Fruit fly (Drosophila melanogaster): Measurements from ENCODE around the gene Lip4.

The Lip4 gene

DNA sequence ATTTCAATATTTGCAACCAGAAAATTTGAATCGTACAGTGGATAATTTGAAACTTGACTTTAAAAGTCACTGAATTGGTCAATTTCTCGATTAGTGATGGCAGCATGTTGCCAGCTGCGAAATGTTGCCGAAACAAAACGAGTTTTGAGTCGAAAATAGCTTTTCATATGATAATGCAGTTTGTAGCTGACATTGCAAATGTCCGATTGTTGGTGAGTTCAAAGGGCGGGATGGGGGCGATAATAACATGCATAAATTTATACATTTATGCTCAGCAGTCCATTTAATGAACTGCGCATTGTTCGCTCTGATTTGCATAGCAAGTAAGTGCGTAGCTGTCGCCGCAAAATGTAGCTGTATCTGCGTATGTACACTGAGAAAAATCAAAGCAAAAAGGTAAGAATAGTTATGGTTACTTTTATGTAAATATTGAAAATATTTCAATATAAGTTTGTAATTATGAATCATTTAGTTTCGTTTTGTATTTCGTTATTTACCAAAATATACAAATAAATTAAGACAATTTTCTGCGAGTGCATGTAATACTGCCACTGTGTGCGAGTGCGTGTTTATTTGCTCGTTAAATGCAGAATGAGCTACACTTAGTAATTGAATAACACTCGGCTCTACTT lies at the start of gene Lip4:
Lip4 (plus strand) TSS at position 620 of the 632 bp plus-strand sequence.
- TF ChIP-seq CG17806 (tag; optimal IDR thresholded peaks at IDR 0.05) (peak; percentile 71), Snoo (tag; optimal IDR thresholded peaks at IDR 0.05) (peak; percentile 42), CG15710 (tag; optimal IDR thresholded peaks at IDR 0.05) (peak; percentile 75), rn (GFP tag; IDR thresholded peaks at IDR 0.05) (0 out of 2 replicates have a peak, but pooled peaks have one; percentile 32), CG34367 (tag; optimal IDR thresholded peaks at IDR 0.05) (peak; percentile 61), CG32121 (GFP tag; IDR thresholded peaks at IDR 0.05) (peak; percentile 82; the same call in 1 of the 2 replicates), CG4496 (GFP tag; IDR thresholded peaks at IDR 0.05) (no peak; the same call in 1 of the 3 replicates), gl (tag; optimal IDR thresholded peaks at IDR 0.05) (peak; percentile 58), Pif1A (GFP tag; optimal IDR thresholded peaks at IDR 0.05) (peak; percentile 39), CG13204 (GFP tag; optimal IDR thresholded peaks at IDR 0.05) (no peak), CG14655 (GFP tag; optimal IDR thresholded peaks at IDR 0.05) (peak; percentile 69), CG9948 (tag; optimal IDR thresholded peaks at IDR 0.05) (peak; percentile 69), Ets98B (GFP tag; IDR thresholded peaks at IDR 0.05) (no peak; the same call in 1 of the 2 replicates), EcR (GFP tag; optimal IDR thresholded peaks at IDR 0.05) (no peak), CG8301 (tag; optimal IDR thresholded peaks at IDR 0.05) (peak; percentile 63), CG10348 (GFP tag; IDR thresholded peaks at IDR 0.05) (no peak), fd96Ca (GFP tag; IDR thresholded peaks at IDR 0.05) (no peak; the same call in 2 of the 3 replicates), CG12605 (GFP tag; IDR thresholded peaks at IDR 0.05) (no peak; the same call in 1 of the 2 replicates), Pif1B (GFP tag; optimal IDR thresholded peaks at IDR 0.05) (peak; percentile 50), CG8159 (tag; optimal IDR thresholded peaks at IDR 0.05) (peak; percentile 78), D1 (tag; optimal IDR thresholded peaks at IDR 0.05) (no peak)

DNA sequence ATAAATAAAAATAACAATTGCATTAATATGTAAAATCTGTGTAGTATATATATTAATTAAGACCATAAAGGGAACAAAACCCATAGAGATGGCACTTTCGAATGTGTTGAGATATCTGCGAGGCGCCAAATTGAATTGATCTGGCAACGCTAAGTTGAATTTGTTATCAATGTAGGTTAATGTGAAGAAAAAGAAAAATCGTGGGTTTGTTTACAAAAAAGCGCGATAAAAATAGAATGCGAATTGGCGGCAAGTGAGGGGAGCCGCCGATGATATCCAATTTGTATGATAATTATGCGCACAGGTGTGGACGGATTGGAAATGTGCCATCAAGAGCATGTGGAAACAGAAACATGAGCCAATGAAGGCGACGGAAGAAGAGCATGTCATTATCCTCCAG lies 47.5 kb upstream of the Lip4 start:
- no peak for TF ChIP-seq CG8159 (tag; optimal IDR thresholded peaks at IDR 0.05)
- TF ChIP-seq CG8301 (tag; optimal IDR thresholded peaks at IDR 0.05), result no peak
- peak; percentile 7 for TF ChIP-seq gl (tag; optimal IDR thresholded peaks at IDR 0.05)
- peak; percentile 47 for TF ChIP-seq CG32121 (GFP tag; IDR thresholded peaks at IDR 0.05)

DNA sequence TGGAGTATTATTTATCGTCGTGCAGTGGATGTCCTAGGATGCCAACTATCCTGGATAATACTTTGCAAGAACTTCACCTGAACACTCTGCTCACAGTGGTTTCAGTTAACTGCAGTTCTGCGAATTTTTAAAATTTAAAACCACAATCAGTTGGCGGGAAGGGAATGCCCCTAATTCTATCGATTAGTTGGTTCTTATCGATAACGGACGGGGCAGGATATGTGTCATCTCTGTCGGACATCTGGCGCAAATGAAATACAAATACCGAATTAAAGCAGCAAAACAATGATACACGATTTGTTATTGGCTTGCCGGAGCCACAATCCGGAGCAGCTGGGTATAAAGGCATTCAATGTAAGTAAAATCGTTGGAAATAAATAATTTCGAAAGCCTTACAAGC lies 44.3 kb upstream of the Lip4 start, which contains the start of gene Grip75:
Grip75 (plus strand) TSS at position 223 of the 400 bp plus-strand sequence.
- TF ChIP-seq CG4496 (GFP tag; IDR thresholded peaks at IDR 0.05) (no peak), CG13204 (GFP tag; optimal IDR thresholded peaks at IDR 0.05) (no peak), rn (GFP tag; IDR thresholded peaks at IDR 0.05) (no peak), Ets98B (GFP tag; IDR thresholded peaks at IDR 0.05) (no peak), CG34367 (tag; optimal IDR thresholded peaks at IDR 0.05) (no peak), CG32121 (GFP tag; IDR thresholded peaks at IDR 0.05) (no peak), CG8301 (tag; optimal IDR thresholded peaks at IDR 0.05) (no peak), CG9948 (tag; optimal IDR thresholded peaks at IDR 0.05) (no peak), CG14655 (GFP tag; optimal IDR thresholded peaks at IDR 0.05) (no peak), D1 (tag; optimal IDR thresholded peaks at IDR 0.05) (no peak)

DNA sequence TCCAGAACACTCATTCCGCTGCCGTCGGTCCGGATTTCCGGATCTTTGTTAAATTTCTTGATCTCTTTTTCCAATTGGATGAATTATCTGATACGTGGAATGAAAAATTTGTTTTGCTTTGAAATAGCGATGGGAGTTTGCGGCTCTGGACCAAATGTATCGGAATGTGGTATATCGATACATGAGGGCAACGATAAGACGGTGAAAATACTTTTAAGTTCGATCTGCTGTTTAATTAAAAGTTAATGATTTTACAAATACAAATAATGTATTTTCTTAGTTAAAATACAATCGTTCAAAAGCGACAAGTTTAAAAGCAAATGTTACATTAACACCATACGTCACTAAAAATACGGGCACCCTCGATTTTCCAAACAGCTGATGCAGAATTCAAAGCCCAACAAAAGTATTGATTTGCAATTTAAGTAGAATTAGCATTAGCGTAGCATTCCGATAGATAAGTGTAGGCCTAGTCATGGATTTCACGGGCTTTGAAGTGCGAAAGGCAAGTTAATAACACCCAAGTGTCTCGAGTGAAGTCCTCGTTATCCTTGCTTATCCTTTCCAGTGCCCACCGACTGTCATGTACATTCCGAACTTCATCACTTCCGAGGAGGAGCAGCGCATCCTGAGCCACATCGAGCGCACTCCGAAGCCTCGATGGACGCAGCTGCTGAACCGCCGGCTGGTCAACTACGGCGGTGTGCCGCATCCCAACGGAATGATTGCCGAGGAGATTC lies 38.7 kb upstream of the Lip4 start, which contains the start of the genes Cog4 and CG6144:
Cog4 (minus strand) TSS at position 139 of the 740 bp plus-strand sequence.
CG6144 (plus strand) TSS at position 211 of the 740 bp plus-strand sequence.
- TF ChIP-seq EcR (GFP tag; optimal IDR thresholded peaks at IDR 0.05), result no peak
- TF ChIP-seq Ets98B (GFP tag; IDR thresholded peaks at IDR 0.05), result no peak
- TF ChIP-seq CG4496 (GFP tag; IDR thresholded peaks at IDR 0.05), result no peak
- TF ChIP-seq gl (tag; optimal IDR thresholded peaks at IDR 0.05), result no peak
- TF ChIP-seq CG15710 (tag; optimal IDR thresholded peaks at IDR 0.05), result no peak
- TF ChIP-seq CG17806 (tag; optimal IDR thresholded peaks at IDR 0.05), result no peak
- no peak for TF ChIP-seq Snoo (tag; optimal IDR thresholded peaks at IDR 0.05)
- no peak for TF ChIP-seq CG12605 (GFP tag; IDR thresholded peaks at IDR 0.05)
- no peak for TF ChIP-seq CG14655 (GFP tag; optimal IDR thresholded peaks at IDR 0.05)
- TF ChIP-seq CG8159 (tag; optimal IDR thresholded peaks at IDR 0.05), result no peak
- no peak for TF ChIP-seq fd96Ca (GFP tag; IDR thresholded peaks at IDR 0.05)

DNA sequence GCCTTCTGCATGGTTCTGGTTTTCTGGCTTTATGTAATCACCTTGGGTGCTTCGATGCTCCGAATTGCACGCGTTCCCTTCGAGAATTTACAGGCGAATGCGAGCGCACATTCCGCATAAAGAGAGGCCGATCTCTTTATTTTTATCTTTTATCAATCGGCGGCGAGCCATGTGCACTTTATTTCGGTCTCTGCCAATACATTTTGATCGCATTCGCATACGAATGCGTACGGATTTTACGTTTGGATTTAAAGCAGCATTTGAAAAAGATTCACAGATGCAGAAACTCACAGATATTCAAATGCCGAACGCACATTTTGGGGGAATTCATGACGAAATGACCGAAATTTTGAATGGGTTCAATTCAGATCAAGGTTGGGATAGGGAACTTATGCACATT lies 36.0 kb upstream of the Lip4 start, which contains the start of gene CG13144:
CG13144 (minus strand) TSS at position 101 of the 400 bp plus-strand sequence.
- TF ChIP-seq CG32121 (GFP tag; IDR thresholded peaks at IDR 0.05), result no peak
- no peak for TF ChIP-seq D1 (tag; optimal IDR thresholded peaks at IDR 0.05)
- TF ChIP-seq CG8159 (tag; optimal IDR thresholded peaks at IDR 0.05), result no peak
- no peak for TF ChIP-seq Pif1B (GFP tag; optimal IDR thresholded peaks at IDR 0.05)
- TF ChIP-seq EcR (GFP tag; optimal IDR thresholded peaks at IDR 0.05), result no peak

DNA sequence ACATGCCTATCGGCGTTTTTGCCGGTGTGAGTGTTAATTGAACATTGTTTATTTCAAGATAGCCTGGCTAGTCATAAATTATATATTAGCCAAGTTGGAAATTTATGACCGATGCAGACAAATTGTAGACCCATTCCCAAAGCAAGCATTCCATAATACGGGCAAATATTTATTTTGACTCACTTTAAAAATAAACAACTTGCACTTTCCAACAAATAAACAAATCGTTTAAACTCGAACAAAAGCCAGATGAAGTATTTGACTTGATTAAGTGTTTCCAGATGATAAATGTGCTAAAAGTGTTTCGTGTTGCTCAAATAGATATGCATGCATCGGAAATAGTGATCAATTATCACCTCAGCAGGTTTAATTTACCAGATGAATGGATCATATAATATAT lies 31.9 kb upstream of the Lip4 start:
- TF ChIP-seq Ets98B (GFP tag; IDR thresholded peaks at IDR 0.05) (no peak), Pif1A (GFP tag; optimal IDR thresholded peaks at IDR 0.05) (no peak), fd96Ca (GFP tag; IDR thresholded peaks at IDR 0.05) (no peak), rn (GFP tag; IDR thresholded peaks at IDR 0.05) (no peak), CG8301 (tag; optimal IDR thresholded peaks at IDR 0.05) (no peak), CG17806 (tag; optimal IDR thresholded peaks at IDR 0.05) (no peak), D1 (tag; optimal IDR thresholded peaks at IDR 0.05) (no peak), CG8159 (tag; optimal IDR thresholded peaks at IDR 0.05) (no peak)
